Fruit fly (Drosophila melanogaster) whole organism: ENCODE measurements around the gene CCAP-R.

Experiments used
- CG8478 ChIP-seq: fragments of >200 bp; optimal IDR thresholded peaks from 2 replicates; lab custom pipeline; 2018; ENCODE audit warnings: inconsistent platforms
- Dll ChIP-seq: fragments of >200 bp; optimal IDR thresholded peaks from 2 replicates; lab custom pipeline; 2017
- psq ChIP-seq: fragments of >200 bp; optimal IDR thresholded peaks from 2 replicates; lab custom pipeline; 2017
- usp ChIP-seq: fragments of >200 bp; optimal IDR thresholded peaks from 2 replicates; lab custom pipeline; 2017; ENCODE audit warnings: missing biosample characterization, missing genetic modification characterization, mixed read lengths

dm6 chr3R:25884301-25884700 lies 71.8 kb downstream of the CCAP-R start:
- TF ChIP-seq Dll (lab: Kevin White, UChicago), result no peak
- no peak for TF ChIP-seq psq
- TF ChIP-seq CG8478 (lab: Kevin White, UChicago), result no peak
- no peak for TF ChIP-seq usp (GFP tag; lab: Kevin White, UChicago)
